Worm (Caenorhabditis elegans): ENCODE results near the gene sucg-1.

The sucg-1 gene

ce11 chrIV:7734173-7734572 is 5.5 kb downstream of the sucg-1 start:
- TF ChIP-seq mdl-1 (tag; optimal IDR thresholded peaks at IDR 0.05) (no peak), mml-1 (tag; optimal IDR thresholded peaks at IDR 0.05) (no peak), lin-15B (tag; optimal IDR thresholded peaks at IDR 0.05) (no peak), nhr-67 (tag; optimal IDR thresholded peaks at IDR 0.05) (no peak), ceh-16 (tag; optimal IDR thresholded peaks at IDR 0.05) (no peak), ama-1 (optimal IDR thresholded peaks at IDR 0.05) (no peak), daf-12 (tag; optimal IDR thresholded peaks at IDR 0.05) (no peak), unc-39 (tag; optimal IDR thresholded peaks at IDR 0.05) (no peak), skn-1 (tag; optimal IDR thresholded peaks at IDR 0.05) (no peak), nhr-76 (tag; optimal IDR thresholded peaks at IDR 0.05) (no peak), fkh-2 (tag; optimal IDR thresholded peaks at IDR 0.05) (no peak), aly-2 (tag; optimal IDR thresholded peaks at IDR 0.05) (no peak), fkh-10 (GFP tag; optimal IDR thresholded peaks at IDR 0.05) (no peak), nhr-28 (tag; optimal IDR thresholded peaks at IDR 0.05) (no peak), ztf-11 (tag; optimal IDR thresholded peaks at IDR 0.05) (no peak), eor-1 (tag; optimal IDR thresholded peaks at IDR 0.05) (no peak), egl-5 (tag; optimal IDR thresholded peaks at IDR 0.05) (no peak)

DNA sequence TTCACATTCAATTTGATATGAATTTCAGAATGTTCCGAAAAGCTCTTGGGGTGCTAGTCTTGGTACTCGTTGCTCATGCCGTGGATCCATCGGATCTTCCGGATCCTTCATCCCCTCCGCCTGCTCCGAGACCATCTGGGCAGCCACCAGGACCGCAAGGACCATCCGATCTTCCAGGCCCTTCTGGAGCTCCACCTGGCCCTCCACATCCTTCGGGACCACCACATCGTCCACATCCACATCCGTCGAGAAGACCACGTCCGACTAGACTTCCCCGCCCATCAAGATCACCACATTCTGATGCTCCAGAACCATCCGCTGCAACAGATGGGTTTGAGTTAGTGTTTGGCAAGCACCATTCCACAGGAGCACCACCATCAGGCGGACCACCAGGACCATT is 5.9 kb downstream of the sucg-1 start, which contains the start of gene clx-1:
TSS of gene clx-1 (plus strand) at position 30 of the 400 bp plus-strand sequence.
- no peak for TF ChIP-seq sea-2 (GFP tag; optimal IDR thresholded peaks at IDR 0.05)
- TF ChIP-seq elt-2 (tag; optimal IDR thresholded peaks at IDR 0.05) = no peak
- no peak for TF ChIP-seq nhr-23 (tag; optimal IDR thresholded peaks at IDR 0.05)
- TF ChIP-seq unc-62 (GFP tag; optimal IDR thresholded peaks at IDR 0.05) = no peak
- TF ChIP-seq R02D3.7 (tag; optimal IDR thresholded peaks at IDR 0.05) = no peak
- no peak for TF ChIP-seq skn-1 (tag; optimal IDR thresholded peaks at IDR 0.05)
- TF ChIP-seq ceh-9 (tag; optimal IDR thresholded peaks at IDR 0.05) = no peak
- TF ChIP-seq nhr-28 (tag; optimal IDR thresholded peaks at IDR 0.05) = no peak
- TF ChIP-seq snpc-4 (tag; optimal IDR thresholded peaks at IDR 0.05) = no peak
- TF ChIP-seq ceh-28 (tag; optimal IDR thresholded peaks at IDR 0.05) = no peak
- no peak for TF ChIP-seq eor-1 (tag; optimal IDR thresholded peaks at IDR 0.05)
- no peak for TF ChIP-seq daf-12 (tag; optimal IDR thresholded peaks at IDR 0.05)
- no peak for TF ChIP-seq elt-3 (tag; optimal IDR thresholded peaks at IDR 0.05)
- TF ChIP-seq nhr-76 (tag; optimal IDR thresholded peaks at IDR 0.05) = no peak
- no peak for TF ChIP-seq fkh-10 (GFP tag; optimal IDR thresholded peaks at IDR 0.05)
- no peak for TF ChIP-seq aly-2 (tag; optimal IDR thresholded peaks at IDR 0.05)
- no peak for TF ChIP-seq nhr-11 (tag; optimal IDR thresholded peaks at IDR 0.05)
- TF ChIP-seq pha-4 (tag; optimal IDR thresholded peaks at IDR 0.05) = no peak
- TF ChIP-seq nhr-67 (tag; optimal IDR thresholded peaks at IDR 0.05) = no peak
- TF ChIP-seq ZK546.5 (tag; optimal IDR thresholded peaks at IDR 0.05) = no peak

DNA sequence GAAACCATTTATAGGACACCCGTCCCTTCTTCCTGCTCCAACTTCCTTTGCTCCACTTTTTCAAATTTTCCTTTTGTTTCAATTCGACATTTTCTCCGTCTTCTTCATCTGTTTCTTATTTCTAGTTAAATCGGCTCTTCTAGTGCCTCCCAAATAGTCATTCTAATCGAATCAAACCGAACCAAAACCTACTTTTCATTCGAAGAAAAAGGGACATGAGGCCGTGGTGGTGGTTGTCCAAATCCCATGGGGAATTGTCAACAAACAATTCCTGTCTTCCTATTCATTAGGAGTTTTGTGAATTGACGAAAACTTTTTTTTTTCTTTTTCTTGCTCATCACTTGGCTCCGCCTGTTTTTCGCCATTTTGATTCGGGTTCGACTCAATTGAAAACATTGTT is 7.9 kb downstream of the sucg-1 start:
- TF ChIP-seq ztf-4 (tag; optimal IDR thresholded peaks at IDR 0.05) (no peak), nhr-11 (tag; optimal IDR thresholded peaks at IDR 0.05) (no peak), fkh-10 (GFP tag; optimal IDR thresholded peaks at IDR 0.05) (no peak), R02D3.7 (tag; optimal IDR thresholded peaks at IDR 0.05) (no peak), nhr-25 (tag; optimal IDR thresholded peaks at IDR 0.05) (no peak)

- TF ChIP-seq nhr-28 (tag; optimal IDR thresholded peaks at IDR 0.05) (no peak), eor-1 (tag; optimal IDR thresholded peaks at IDR 0.05) (no peak), pqm-1 (tag; optimal IDR thresholded peaks at IDR 0.05) (no peak), unc-39 (tag; optimal IDR thresholded peaks at IDR 0.05) (no peak)
These were observed 14.8 kb downstream of the sucg-1 start, which contains the start of gene npr-35 for ce11 chrIV:7743539-7743938. Gene npr-35 (plus strand): TSS chrIV:7743839.

ce11 chrIV:7747838-7748237 is 19.1 kb downstream of the sucg-1 start, which contains the start of gene klo-1:
Gene klo-1 (minus strand): TSS chrIV:7748225.
- TF ChIP-seq elt-2 (tag; optimal IDR thresholded peaks at IDR 0.05) (peak; percentile 88), jun-1 (tag; optimal IDR thresholded peaks at IDR 0.05) (no peak), pqm-1 (tag; optimal IDR thresholded peaks at IDR 0.05) (peak; percentile 52)

- TF ChIP-seq nhr-25 (tag; optimal IDR thresholded peaks at IDR 0.05) (peak; percentile 16), R02D3.7 (tag; optimal IDR thresholded peaks at IDR 0.05) (no peak)
These were observed 24.4 kb downstream of the sucg-1 start, which contains the start of gene col-14 for ce11 chrIV:7753108-7753507. Gene col-14 (plus strand): TSS chrIV:7753408.

All from whole organism, L3 larva.